Fruit fly (Drosophila melanogaster): Measurements from ENCODE around the gene Acsx4.
A peak's percentile ranks its signal among the peaks of the same experiment; 100 is the strongest.

The Acsx4 gene

dm6 chr3R:19785451-19785850 is 2.1 kb downstream of the Acsx4 start:
- no peak for TF ChIP-seq CG12605 (GFP tag; IDR thresholded peaks at IDR 0.05)
- TF ChIP-seq CG17806 (tag; optimal IDR thresholded peaks at IDR 0.05) = no peak
- TF ChIP-seq fd96Ca (GFP tag; IDR thresholded peaks at IDR 0.05) = no peak
- no peak for TF ChIP-seq D1 (tag; optimal IDR thresholded peaks at IDR 0.05)

- TF ChIP-seq rn (GFP tag; IDR thresholded peaks at IDR 0.05) (no peak), fd96Ca (GFP tag; IDR thresholded peaks at IDR 0.05) (no peak), Snoo (tag; optimal IDR thresholded peaks at IDR 0.05) (no peak), CG17806 (tag; optimal IDR thresholded peaks at IDR 0.05) (no peak), CG8301 (tag; optimal IDR thresholded peaks at IDR 0.05) (peak; percentile 77), CG4496 (GFP tag; IDR thresholded peaks at IDR 0.05) (0 out of 3 replicates have a peak, but pooled peaks have one; percentile 18), Pif1B (GFP tag; optimal IDR thresholded peaks at IDR 0.05) (no peak), CG9948 (tag; optimal IDR thresholded peaks at IDR 0.05) (no peak), Ets98B (GFP tag; IDR thresholded peaks at IDR 0.05) (no peak), CG14655 (GFP tag; optimal IDR thresholded peaks at IDR 0.05) (peak; percentile 80)
Measured at dm6 chr3R:19788770-19789169, 5.4 kb downstream of the Acsx4 start.

- no peak for TF ChIP-seq Snoo (tag; optimal IDR thresholded peaks at IDR 0.05)
- TF ChIP-seq Pif1A (GFP tag; optimal IDR thresholded peaks at IDR 0.05) = no peak
- TF ChIP-seq CG15710 (tag; optimal IDR thresholded peaks at IDR 0.05) = no peak
- no peak for TF ChIP-seq CG8301 (tag; optimal IDR thresholded peaks at IDR 0.05)
- no peak for TF ChIP-seq Ets98B (GFP tag; IDR thresholded peaks at IDR 0.05)
- no peak for TF ChIP-seq CG13204 (GFP tag; optimal IDR thresholded peaks at IDR 0.05)
- no peak for TF ChIP-seq CG9948 (tag; optimal IDR thresholded peaks at IDR 0.05)
- no peak for TF ChIP-seq CG10348 (GFP tag; IDR thresholded peaks at IDR 0.05)
- TF ChIP-seq CG12605 (GFP tag; IDR thresholded peaks at IDR 0.05) = no peak
- no peak for TF ChIP-seq CG4496 (GFP tag; IDR thresholded peaks at IDR 0.05)
- no peak for TF ChIP-seq Pif1B (GFP tag; optimal IDR thresholded peaks at IDR 0.05)
- TF ChIP-seq D1 (tag; optimal IDR thresholded peaks at IDR 0.05) = no peak
- TF ChIP-seq CG8159 (tag; optimal IDR thresholded peaks at IDR 0.05) = no peak
- no peak for TF ChIP-seq fd96Ca (GFP tag; IDR thresholded peaks at IDR 0.05)
- no peak for TF ChIP-seq gl (tag; optimal IDR thresholded peaks at IDR 0.05)
- no peak for TF ChIP-seq EcR (GFP tag; optimal IDR thresholded peaks at IDR 0.05)
Measured at dm6 chr3R:19789942-19790774, 6.8 kb downstream of the Acsx4 start.

dm6 chr3R:19790805-19791572 is 7.7 kb downstream of the Acsx4 start:
- TF ChIP-seq Pif1A (GFP tag; optimal IDR thresholded peaks at IDR 0.05) (no peak), gl (tag; optimal IDR thresholded peaks at IDR 0.05) (no peak), Ets98B (GFP tag; IDR thresholded peaks at IDR 0.05) (peak; percentile 20; the same call in 1 of the 2 replicates)

- TF ChIP-seq CG13204 (GFP tag; optimal IDR thresholded peaks at IDR 0.05) (no peak), CG8301 (tag; optimal IDR thresholded peaks at IDR 0.05) (no peak), CG9948 (tag; optimal IDR thresholded peaks at IDR 0.05) (no peak), EcR (GFP tag; optimal IDR thresholded peaks at IDR 0.05) (no peak), CG32121 (GFP tag; IDR thresholded peaks at IDR 0.05) (no peak), CG12605 (GFP tag; IDR thresholded peaks at IDR 0.05) (no peak), D1 (tag; optimal IDR thresholded peaks at IDR 0.05) (no peak), CG17806 (tag; optimal IDR thresholded peaks at IDR 0.05) (no peak), Pif1A (GFP tag; optimal IDR thresholded peaks at IDR 0.05) (no peak), CG10348 (GFP tag; IDR thresholded peaks at IDR 0.05) (no peak), fd96Ca (GFP tag; IDR thresholded peaks at IDR 0.05) (no peak), CG8159 (tag; optimal IDR thresholded peaks at IDR 0.05) (no peak), CG15710 (tag; optimal IDR thresholded peaks at IDR 0.05) (no peak), CG4496 (GFP tag; IDR thresholded peaks at IDR 0.05) (no peak), Ets98B (GFP tag; IDR thresholded peaks at IDR 0.05) (no peak), CG14655 (GFP tag; optimal IDR thresholded peaks at IDR 0.05) (no peak), Pif1B (GFP tag; optimal IDR thresholded peaks at IDR 0.05) (no peak)
Measured at dm6 chr3R:19792697-19793096, 9.4 kb downstream of the Acsx4 start.

dm6 chr3R:19793661-19794060 is 10.3 kb downstream of the Acsx4 start:
- TF ChIP-seq CG12605 (GFP tag; IDR thresholded peaks at IDR 0.05) (no peak), Ets98B (GFP tag; IDR thresholded peaks at IDR 0.05) (no peak), D1 (tag; optimal IDR thresholded peaks at IDR 0.05) (no peak), CG8159 (tag; optimal IDR thresholded peaks at IDR 0.05) (no peak), CG13204 (GFP tag; optimal IDR thresholded peaks at IDR 0.05) (no peak), CG10348 (GFP tag; IDR thresholded peaks at IDR 0.05) (no peak), Pif1A (GFP tag; optimal IDR thresholded peaks at IDR 0.05) (no peak), CG9948 (tag; optimal IDR thresholded peaks at IDR 0.05) (no peak), EcR (GFP tag; optimal IDR thresholded peaks at IDR 0.05) (no peak), Pif1B (GFP tag; optimal IDR thresholded peaks at IDR 0.05) (no peak), Snoo (tag; optimal IDR thresholded peaks at IDR 0.05) (no peak), rn (GFP tag; IDR thresholded peaks at IDR 0.05) (no peak), CG34367 (tag; optimal IDR thresholded peaks at IDR 0.05) (no peak), CG8301 (tag; optimal IDR thresholded peaks at IDR 0.05) (no peak), CG14655 (GFP tag; optimal IDR thresholded peaks at IDR 0.05) (no peak), CG15710 (tag; optimal IDR thresholded peaks at IDR 0.05) (no peak), fd96Ca (GFP tag; IDR thresholded peaks at IDR 0.05) (no peak), CG4496 (GFP tag; IDR thresholded peaks at IDR 0.05) (no peak)
